Worm (Caenorhabditis elegans) whole organism, L3 larva: ENCODE data around the gene mcm-7.
A peak's percentile ranks its signal among the peaks of the same experiment; 100 is the strongest.
"Not testable (repeated sequence)": the region's sequence is repeated elsewhere in the genome, so short reads cannot be mapped to it uniquely, and the experiment has no call there.

Experiments
- R02D3.7 ChIP-seq: fragments of 150-350 bp; optimal IDR thresholded peaks from 2 replicates; lab custom pipeline; 2014; ENCODE audit warnings: missing biosample characterization, missing genetic modification characterization
- aly-2 ChIP-seq: fragments of 150-350 bp; optimal IDR thresholded peaks from 2 replicates; lab custom pipeline; 2014; ENCODE audit warnings: missing biosample characterization, missing genetic modification characterization
- ceh-16 ChIP-seq: sonication (generic microtip); optimal IDR thresholded peaks from 2 replicates; lab custom pipeline; 2017; ENCODE audit warnings: missing biosample characterization, missing genetic modification characterization
- ceh-28 ChIP-seq: fragments of 150-350 bp; optimal IDR thresholded peaks from 2 replicates; lab custom pipeline; 2014; ENCODE audit warnings: missing biosample characterization, missing genetic modification reagents, missing genetic modification characterization
- ceh-82 ChIP-seq: fragments of 150-350 bp; optimal IDR thresholded peaks from 2 replicates; lab custom pipeline; 2014; ENCODE audit warnings: missing biosample characterization, missing genetic modification characterization
- ceh-9 ChIP-seq: sonication (generic microtip); optimal IDR thresholded peaks from 2 replicates; lab custom pipeline; 2018; ENCODE audit warnings: missing biosample characterization, missing genetic modification characterization
- daf-12 ChIP-seq: fragments of 150-350 bp; optimal IDR thresholded peaks from 2 replicates; lab custom pipeline; 2014; ENCODE audit warnings: missing biosample characterization, missing genetic modification reagents, missing genetic modification characterization
- egl-27 ChIP-seq: sonication (generic microtip); optimal IDR thresholded peaks from 4 replicates; lab custom pipeline; 2017; ENCODE audit warnings: missing biosample characterization, missing genetic modification reagents, missing genetic modification characterization
- egl-5 ChIP-seq: fragments of 150-350 bp; optimal IDR thresholded peaks from 2 replicates; lab custom pipeline; 2017; ENCODE audit warnings: missing biosample characterization, missing genetic modification reagents, missing genetic modification characterization, inconsistent platforms
- elt-3 ChIP-seq, 3 experiments: fragments of 150-350 bp in 1 of 3; sonication (generic microtip) in 2 of 3; optimal IDR thresholded peaks; 2 replicates in 2 of 3; 4 replicates in 1 of 3; lab custom pipeline; 2014 to 2017; ENCODE audit warnings: missing biosample characterization in 3 of 3, missing genetic modification characterization in 3 of 3
- eor-1 ChIP-seq, 2 experiments: fragments of 150-350 bp; optimal IDR thresholded peaks; 2 replicates each; lab custom pipeline; 2014 to 2018; ENCODE audit warnings: missing biosample characterization in 2 of 2, missing genetic modification characterization in 2 of 2
- fkh-10 ChIP-seq: sonication (generic microtip); optimal IDR thresholded peaks from 2 replicates; lab custom pipeline; 2017; ENCODE audit warnings: missing biosample characterization, missing genetic modification reagents, missing genetic modification characterization
- fkh-2 ChIP-seq: fragments of 150-350 bp; optimal IDR thresholded peaks from 2 replicates; lab custom pipeline; 2014; ENCODE audit warnings: missing biosample characterization, missing genetic modification reagents, missing genetic modification characterization
- hmg-11 ChIP-seq: sonication (generic microtip); optimal IDR thresholded peaks from 2 replicates; lab custom pipeline; 2016; ENCODE audit warnings: missing genetic modification characterization, missing compliant biosample characterization
- jun-1 ChIP-seq: fragments of 150-350 bp; optimal IDR thresholded peaks from 2 replicates; lab custom pipeline; 2014; ENCODE audit warnings: missing biosample characterization, missing genetic modification reagents, missing genetic modification characterization
- lin-39 ChIP-seq: fragments of 150-350 bp; optimal IDR thresholded peaks from 2 replicates; lab custom pipeline; 2018; ENCODE audit warnings: missing biosample characterization, missing genetic modification reagents, missing genetic modification characterization
- lsy-12 ChIP-seq: sonication (generic microtip); optimal IDR thresholded peaks from 2 replicates; lab custom pipeline; 2016; ENCODE audit warnings: mild to moderate bottlenecking, missing genetic modification characterization, missing compliant biosample characterization
- mdl-1 ChIP-seq: fragments of 150-350 bp; optimal IDR thresholded peaks from 2 replicates; lab custom pipeline; 2014; ENCODE audit warnings: missing biosample characterization, missing genetic modification characterization
- nhr-11 ChIP-seq: fragments of 150-350 bp; optimal IDR thresholded peaks from 2 replicates; lab custom pipeline; 2014; ENCODE audit warnings: missing biosample characterization, missing genetic modification characterization
- nhr-12 ChIP-seq: fragments of 150-350 bp; optimal IDR thresholded peaks from 2 replicates; lab custom pipeline; 2014; ENCODE audit warnings: missing biosample characterization, missing genetic modification characterization
- nhr-23 ChIP-seq: fragments of 150-350 bp; optimal IDR thresholded peaks from 2 replicates; lab custom pipeline; 2014; ENCODE audit warnings: missing biosample characterization, missing genetic modification reagents, missing genetic modification characterization
- nhr-25 ChIP-seq: sonication (generic microtip); optimal IDR thresholded peaks from 2 replicates; lab custom pipeline; 2017; ENCODE audit warnings: missing biosample characterization, missing genetic modification characterization
- nhr-28 ChIP-seq: fragments of 150-350 bp; optimal IDR thresholded peaks from 2 replicates; lab custom pipeline; 2014; ENCODE audit warnings: missing biosample characterization, missing genetic modification characterization
- nhr-43 ChIP-seq: sonication (generic microtip); optimal IDR thresholded peaks from 2 replicates; lab custom pipeline; 2016; ENCODE audit warnings: mild to moderate bottlenecking, missing genetic modification characterization, missing compliant biosample characterization; ENCODE audit not compliant: poor library complexity, severe bottlenecking
- nhr-67 ChIP-seq: fragments of 150-350 bp; optimal IDR thresholded peaks from 2 replicates; lab custom pipeline; 2014; ENCODE audit warnings: missing biosample characterization, missing genetic modification characterization
- nhr-76 ChIP-seq: fragments of 150-350 bp; sonication (generic microtip); optimal IDR thresholded peaks from 5 replicates; lab custom pipeline; 2014; ENCODE audit warnings: missing biosample characterization, missing genetic modification characterization
- nhr-77 ChIP-seq: fragments of 150-350 bp; optimal IDR thresholded peaks from 2 replicates; lab custom pipeline; 2014; ENCODE audit warnings: missing biosample characterization, missing genetic modification characterization
- pha-4 ChIP-seq: fragments of 150-350 bp; optimal IDR thresholded peaks from 2 replicates; lab custom pipeline; 2014; ENCODE audit warnings: missing biosample characterization, missing genetic modification reagents, missing genetic modification characterization
- pqm-1 ChIP-seq: fragments of 150-350 bp; optimal IDR thresholded peaks from 2 replicates; lab custom pipeline; 2017; ENCODE audit warnings: missing biosample characterization, missing genetic modification characterization, inconsistent platforms
- sea-2 ChIP-seq: fragments of 150-350 bp; sonication (generic microtip); optimal IDR thresholded peaks from 4 replicates; lab custom pipeline; 2014; ENCODE audit warnings: missing biosample characterization, missing genetic modification reagents, missing genetic modification characterization
- skn-1 ChIP-seq: fragments of 150-350 bp; optimal IDR thresholded peaks from 2 replicates; lab custom pipeline; 2014; ENCODE audit warnings: missing biosample characterization, missing genetic modification characterization
- snpc-4 ChIP-seq: fragments of 150-350 bp; optimal IDR thresholded peaks from 2 replicates; lab custom pipeline; 2014; ENCODE audit warnings: missing biosample characterization, missing genetic modification characterization
- tbx-2 ChIP-seq: sonication (generic microtip); optimal IDR thresholded peaks from 2 replicates; lab custom pipeline; 2016; ENCODE audit warnings: mild to moderate bottlenecking, missing genetic modification characterization, missing compliant biosample characterization
- unc-39 ChIP-seq: sonication (generic microtip); optimal IDR thresholded peaks from 4 replicates; lab custom pipeline; 2017; ENCODE audit warnings: missing biosample characterization, missing genetic modification characterization
- unc-62 ChIP-seq: fragments of 150-350 bp; sonication (generic microtip); optimal IDR thresholded peaks from 4 replicates; lab custom pipeline; 2014; ENCODE audit warnings: missing biosample characterization, missing genetic modification reagents, missing genetic modification characterization
- zag-1 ChIP-seq: fragments of 150-350 bp; optimal IDR thresholded peaks from 2 replicates; lab custom pipeline; 2014; ENCODE audit warnings: missing biosample characterization, missing genetic modification characterization
- ztf-11 ChIP-seq: fragments of 150-350 bp; optimal IDR thresholded peaks from 2 replicates; lab custom pipeline; 2014; ENCODE audit warnings: missing biosample characterization, missing genetic modification characterization

mcm-7 gene

ce11 chrV:4332450-4332849 is 14.5 kb upstream of the mcm-7 start, which contains the start of gene oac-12:
TSS of gene oac-12 (minus strand) at chrV:4332550.
- TF ChIP-seq ztf-11 = no peak
- TF ChIP-seq R02D3.7 = no peak
- TF ChIP-seq ceh-28 (tag; lab: Kevin White, UChicago) = no peak
- TF ChIP-seq fkh-10 = no peak
- no peak for TF ChIP-seq nhr-77 (tag; lab: Kevin White, UChicago)
- no peak for TF ChIP-seq lsy-12 (tag; lab: Kevin White, UChicago)
- TF ChIP-seq unc-62 (GFP tag; lab: Kevin White, UChicago) = no peak
- no peak for TF ChIP-seq daf-12 (tag; lab: Kevin White, UChicago)
- TF ChIP-seq nhr-43 (tag; lab: Kevin White, UChicago) = no peak
- no peak for TF ChIP-seq nhr-28 (tag; lab: Kevin White, UChicago)
- TF ChIP-seq aly-2 (tag; lab: Kevin White, UChicago) = no peak
- no peak for TF ChIP-seq unc-39 (tag; lab: Kevin White, UChicago)
- TF ChIP-seq nhr-25 (tag; lab: Kevin White, UChicago) = no peak
- no peak for TF ChIP-seq nhr-23
- TF ChIP-seq skn-1 = no peak
- TF ChIP-seq egl-5 (tag; lab: Kevin White, UChicago) = no peak
- no peak for TF ChIP-seq pqm-1
- TF ChIP-seq, all 47 proteins: peak for 0

ce11 chrV:4336462-4336861 is 10.5 kb upstream of the mcm-7 start, which contains the start of gene irld-1:
TSS of gene irld-1 (plus strand) at chrV:4336762.
- TF ChIP-seq nhr-76; pqm-1; snpc-4 (tag; lab: Kevin White, UChicago): not testable (repeated sequence)
- TF ChIP-seq, all 47 proteins: peak for 0; not testable (repeated sequence) for 47

DNA sequence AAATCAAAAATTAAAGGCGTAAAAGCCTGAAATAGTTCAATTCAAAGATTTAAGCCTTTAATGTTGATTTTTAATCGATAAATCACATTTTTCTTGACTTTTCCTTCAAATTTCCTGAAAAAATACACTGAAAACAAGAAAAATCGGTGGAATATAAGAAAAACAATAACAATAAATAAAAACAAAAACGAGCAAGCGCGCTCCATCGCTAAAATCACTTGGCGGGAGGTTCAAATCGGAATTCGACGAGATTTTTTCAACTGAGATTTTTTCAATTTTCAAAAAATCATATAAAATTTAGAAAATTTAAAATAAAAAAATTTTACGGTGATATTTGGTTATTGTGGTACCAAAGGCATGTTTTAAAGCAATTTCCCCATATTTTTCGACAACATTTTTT is 7.5 kb upstream of the mcm-7 start:
- TF ChIP-seq lin-39 = no peak

DNA sequence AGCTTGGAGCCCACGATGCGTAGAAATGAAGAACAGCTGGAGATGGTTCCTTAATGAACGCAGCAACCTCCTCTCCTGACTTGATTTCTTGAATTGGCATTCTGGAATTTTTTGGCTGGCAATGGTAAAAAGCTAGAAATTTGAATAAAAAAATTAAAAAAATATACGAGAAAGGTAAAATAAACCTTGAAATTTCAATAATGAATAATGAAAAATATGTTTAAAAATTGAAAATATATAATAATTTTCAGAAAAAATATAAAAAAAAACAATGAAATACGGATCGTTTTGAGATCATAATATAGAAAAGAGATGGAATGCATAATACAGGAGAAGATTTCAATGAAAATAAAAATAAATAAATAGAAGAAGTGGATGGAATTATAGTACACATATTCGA is 5.8 kb upstream of the mcm-7 start, which contains the start of gene glrx-3:
Gene glrx-3, minus strand, starts transcription at position 101 of the 400 bp plus-strand sequence.
- TF ChIP-seq zag-1 (tag; lab: Kevin White, UChicago) (no peak), ceh-16 (tag; lab: Kevin White, UChicago) (no peak), egl-5 (tag; lab: Kevin White, UChicago) (no peak), tbx-2 (no peak), nhr-43 (tag; lab: Kevin White, UChicago) (no peak), nhr-11 (no peak), ceh-82 (tag; lab: Kevin White, UChicago) (no peak), egl-27 (tag; lab: Kevin White, UChicago) (no peak), sea-2 (GFP tag; lab: Kevin White, UChicago) (no peak), nhr-23 (no peak), fkh-10 (no peak), jun-1 (tag; lab: Kevin White, UChicago) (no peak), eor-1 (tag; optimal IDR thresholded peaks at IDR 0.05; lab: Kevin White, UChicago) (no peak), fkh-2 (tag; lab: Kevin White, UChicago) (no peak), mdl-1 (tag; lab: Kevin White, UChicago) (no peak), hmg-11 (tag; lab: Kevin White, UChicago) (no peak), pha-4 (tag; lab: Kevin White, UChicago) (no peak), nhr-12 (tag; lab: Kevin White, UChicago) (no peak), elt-3 (tag; optimal IDR thresholded peaks at IDR 0.05; lab: Kevin White, UChicago) (no peak), nhr-67 (no peak)

DNA sequence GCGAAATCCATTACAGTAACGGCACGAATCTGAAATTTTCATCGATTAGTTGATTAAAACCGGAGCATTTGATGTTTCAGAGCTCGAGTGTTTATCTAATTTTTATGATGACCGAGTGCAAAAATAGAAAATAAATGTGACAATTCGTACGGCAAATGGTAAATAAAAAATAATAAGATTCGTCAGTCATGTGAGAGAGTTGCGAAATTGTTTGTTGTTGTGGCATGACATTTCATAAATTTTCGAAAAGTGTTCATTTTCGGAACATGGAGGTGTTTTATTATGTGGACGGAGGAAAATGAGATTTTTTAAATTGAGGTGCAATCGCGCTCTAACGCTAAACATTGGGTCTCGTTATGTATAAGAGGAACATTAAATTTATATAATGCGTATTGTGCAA is 5.2 kb upstream of the mcm-7 start:
- TF ChIP-seq mdl-1 (tag; lab: Kevin White, UChicago) (no peak), lin-39 (no peak), pha-4 (tag; lab: Kevin White, UChicago) (peak; percentile 27), ceh-28 (tag; lab: Kevin White, UChicago) (no peak), snpc-4 (tag; lab: Kevin White, UChicago) (no peak), R02D3.7 (no peak), ceh-9 (tag; lab: Kevin White, UChicago) (no peak), sea-2 (GFP tag; lab: Kevin White, UChicago) (no peak), skn-1 (no peak)
- TF ChIP-seq, all 47 proteins: peak for 1
